Worm (Caenorhabditis elegans): ENCODE measurements around the gene pax-1.

Gene pax-1

ce11 chrV:8259016-8259415 is 34.3 kb downstream of the pax-1 start, which contains the start of gene C16D9.1:
C16D9.1 (plus strand) TSS chrV:8259316.
- no peak for TF ChIP-seq unc-39 (tag; optimal IDR thresholded peaks at IDR 0.05)

- TF ChIP-seq mdl-1 (tag; optimal IDR thresholded peaks at IDR 0.05) = no peak
- no peak for TF ChIP-seq egl-27 (tag; optimal IDR thresholded peaks at IDR 0.05)
- no peak for TF ChIP-seq lsy-12 (tag; optimal IDR thresholded peaks at IDR 0.05)
- no peak for TF ChIP-seq pqm-1 (tag; optimal IDR thresholded peaks at IDR 0.05)
- no peak for TF ChIP-seq nhr-77 (tag; optimal IDR thresholded peaks at IDR 0.05)
- no peak for TF ChIP-seq nfya-1 (tag; optimal IDR thresholded peaks at IDR 0.05; ENCODE audit: insufficient read depth)
- TF ChIP-seq tbx-2 (tag; optimal IDR thresholded peaks at IDR 0.05) = no peak
- no peak for TF ChIP-seq ceh-28 (tag; optimal IDR thresholded peaks at IDR 0.05)
- no peak for TF ChIP-seq ztf-11 (tag; optimal IDR thresholded peaks at IDR 0.05)
- TF ChIP-seq eor-1 (tag; optimal IDR thresholded peaks at IDR 0.05) = no peak
- TF ChIP-seq ZK546.5 (tag; optimal IDR thresholded peaks at IDR 0.05) = no peak
- no peak for TF ChIP-seq ztf-4 (tag; optimal IDR thresholded peaks at IDR 0.05)
- TF ChIP-seq unc-39 (tag; optimal IDR thresholded peaks at IDR 0.05) = no peak
- no peak for TF ChIP-seq zag-1 (tag; optimal IDR thresholded peaks at IDR 0.05)
- TF ChIP-seq daf-12 (tag; optimal IDR thresholded peaks at IDR 0.05) = no peak
- no peak for TF ChIP-seq elt-2 (tag; optimal IDR thresholded peaks at IDR 0.05)
- no peak for TF ChIP-seq lin-39 (tag; optimal IDR thresholded peaks at IDR 0.05)
- no peak for TF ChIP-seq ceh-82 (tag; optimal IDR thresholded peaks at IDR 0.05)
- no peak for TF ChIP-seq ceh-16 (tag; optimal IDR thresholded peaks at IDR 0.05)
Observed at ce11 chrV:8262212-8262611, 37.5 kb downstream of the pax-1 start.

ce11 chrV:8263466-8263865 is 38.7 kb downstream of the pax-1 start, which contains the start of gene C16D9.8:
C16D9.8 (minus strand) TSS chrV:8263566.
- no peak for TF ChIP-seq nhr-25 (tag; optimal IDR thresholded peaks at IDR 0.05)
- TF ChIP-seq R02D3.7 (tag; optimal IDR thresholded peaks at IDR 0.05) = no peak
- TF ChIP-seq ztf-4 (tag; optimal IDR thresholded peaks at IDR 0.05) = no peak
- no peak for TF ChIP-seq fos-1 (tag; optimal IDR thresholded peaks at IDR 0.05)
- no peak for TF ChIP-seq egl-5 (tag; optimal IDR thresholded peaks at IDR 0.05)

- TF ChIP-seq jun-1 (tag; optimal IDR thresholded peaks at IDR 0.05) (no peak), nhr-28 (tag; optimal IDR thresholded peaks at IDR 0.05) (no peak), nhr-25 (tag; optimal IDR thresholded peaks at IDR 0.05) (no peak), egl-5 (tag; optimal IDR thresholded peaks at IDR 0.05) (no peak), eor-1 (tag; optimal IDR thresholded peaks at IDR 0.05) (no peak), elt-1 (tag; optimal IDR thresholded peaks at IDR 0.05) (no peak), elt-3 (tag; optimal IDR thresholded peaks at IDR 0.05) (no peak), snpc-4 (tag; optimal IDR thresholded peaks at IDR 0.05) (no peak), sea-2 (GFP tag; optimal IDR thresholded peaks at IDR 0.05) (no peak), nfya-1 (tag; optimal IDR thresholded peaks at IDR 0.05; ENCODE audit: insufficient read depth) (no peak), daf-12 (tag; optimal IDR thresholded peaks at IDR 0.05) (no peak), fos-1 (tag; optimal IDR thresholded peaks at IDR 0.05) (no peak), ceh-16 (tag; optimal IDR thresholded peaks at IDR 0.05) (no peak), nhr-67 (tag; optimal IDR thresholded peaks at IDR 0.05) (no peak), mml-1 (tag; optimal IDR thresholded peaks at IDR 0.05) (no peak)
Observed at ce11 chrV:8263941-8264340, 39.2 kb downstream of the pax-1 start, which contains the start of gene C16D9.9. C16D9.9 (plus strand) TSS chrV:8264241.

- no peak for TF ChIP-seq R02D3.7 (tag; optimal IDR thresholded peaks at IDR 0.05)
- no peak for TF ChIP-seq mml-1 (tag; optimal IDR thresholded peaks at IDR 0.05)
- TF ChIP-seq ama-1 (optimal IDR thresholded peaks at IDR 0.05) = no peak
- no peak for TF ChIP-seq nhr-23 (tag; optimal IDR thresholded peaks at IDR 0.05)
- no peak for TF ChIP-seq ceh-82 (tag; optimal IDR thresholded peaks at IDR 0.05)
- TF ChIP-seq nhr-12 (tag; optimal IDR thresholded peaks at IDR 0.05) = no peak
- no peak for TF ChIP-seq ztf-4 (tag; optimal IDR thresholded peaks at IDR 0.05)
- TF ChIP-seq ZK546.5 (tag; optimal IDR thresholded peaks at IDR 0.05) = no peak
- TF ChIP-seq nhr-67 (tag; optimal IDR thresholded peaks at IDR 0.05) = no peak
- TF ChIP-seq pha-4 (tag; optimal IDR thresholded peaks at IDR 0.05) = no peak
- TF ChIP-seq fos-1 (tag; optimal IDR thresholded peaks at IDR 0.05) = no peak
- TF ChIP-seq zag-1 (tag; optimal IDR thresholded peaks at IDR 0.05) = no peak
Observed at ce11 chrV:8266232-8266631, 41.5 kb downstream of the pax-1 start, which contains the start of gene F21F8.5. F21F8.5 (minus strand) TSS chrV:8266332.
